Fruit fly (Drosophila melanogaster) whole organism: ENCODE data around the gene Ir68b.

Experiments used
- CG8478 ChIP-seq: fragments of >200 bp; optimal IDR thresholded peaks from 2 replicates; lab custom pipeline; 2018; ENCODE audit warnings: inconsistent platforms
- Dll ChIP-seq: fragments of >200 bp; optimal IDR thresholded peaks from 2 replicates; lab custom pipeline; 2017
- EcR ChIP-seq, 2 experiments: fragments of >200 bp; optimal IDR thresholded peaks; 2 replicates each; lab custom pipeline; 2017; ENCODE audit warnings: missing biosample characterization in 2 of 2, missing genetic modification characterization in 2 of 2, missing genetic modification reagents in 2 of 2
- pan ChIP-seq: fragments of >200 bp; optimal IDR thresholded peaks from 2 replicates; lab custom pipeline; 2017
- psq ChIP-seq: fragments of >200 bp; optimal IDR thresholded peaks from 2 replicates; lab custom pipeline; 2017
- usp ChIP-seq: fragments of >200 bp; optimal IDR thresholded peaks from 2 replicates; lab custom pipeline; 2017; ENCODE audit warnings: missing biosample characterization, missing genetic modification characterization, mixed read lengths

Gene Ir68b

DNA sequence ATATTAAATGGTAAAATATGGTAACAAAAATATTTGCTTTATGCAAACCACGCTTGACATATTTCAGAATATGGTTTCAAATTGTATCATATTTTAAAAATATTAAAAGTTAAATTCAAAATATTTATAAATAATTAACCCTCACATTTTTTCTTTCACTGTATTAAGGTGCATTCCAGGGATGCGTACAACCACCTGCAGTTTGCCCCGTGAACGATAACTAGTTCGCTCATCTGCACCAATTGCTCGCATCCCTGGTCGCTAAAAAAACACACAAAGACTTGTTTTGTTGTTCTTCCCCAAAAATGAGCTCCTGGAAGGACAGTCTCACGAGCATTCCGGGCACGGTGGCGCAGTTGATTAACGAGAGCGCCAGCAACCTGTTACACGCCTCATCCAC is 4.7 kb upstream of the Ir68b start, which contains the start of gene DEF8:
Gene DEF8 (plus strand): TSS at position 229 of the 400 bp plus-strand sequence.
- TF ChIP-seq CG8478 (no peak), Dll (no peak), usp (no peak), pan (lab: Kevin White, UChicago) (no peak), EcR (GFP tag; optimal IDR thresholded peaks at IDR 0.05; lab: Kevin White, UChicago) (no peak), psq (lab: Kevin White, UChicago) (no peak)

DNA sequence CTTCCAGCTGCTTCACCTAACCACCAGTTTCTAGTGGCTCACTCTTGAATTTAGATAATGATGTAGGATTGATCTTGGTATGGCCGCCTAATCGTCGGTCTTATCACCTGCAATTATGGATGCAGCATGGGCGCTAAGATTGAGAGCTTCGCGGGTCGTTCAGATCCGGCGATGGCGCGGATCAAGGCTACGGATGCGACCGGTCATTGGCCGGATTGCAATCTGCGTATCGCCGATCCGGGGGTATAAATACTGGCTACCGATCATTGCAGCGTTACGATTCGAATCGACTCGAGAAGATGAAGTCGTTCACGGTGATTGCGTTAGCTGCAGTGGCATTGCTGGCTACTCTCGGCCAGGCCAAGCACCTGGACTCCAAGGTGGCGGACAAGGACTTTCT is 1.9 kb upstream of the Ir68b start, which contains the start of gene Lsp2:
Gene Lsp2 (plus strand): TSS at position 283 of the 400 bp plus-strand sequence.
- TF ChIP-seq Dll (no peak), usp (no peak), EcR (GFP tag; optimal IDR thresholded peaks at IDR 0.05; lab: Kevin White, UChicago) (no peak), CG8478 (no peak), pan (lab: Kevin White, UChicago) (no peak), psq (lab: Kevin White, UChicago) (no peak)

DNA sequence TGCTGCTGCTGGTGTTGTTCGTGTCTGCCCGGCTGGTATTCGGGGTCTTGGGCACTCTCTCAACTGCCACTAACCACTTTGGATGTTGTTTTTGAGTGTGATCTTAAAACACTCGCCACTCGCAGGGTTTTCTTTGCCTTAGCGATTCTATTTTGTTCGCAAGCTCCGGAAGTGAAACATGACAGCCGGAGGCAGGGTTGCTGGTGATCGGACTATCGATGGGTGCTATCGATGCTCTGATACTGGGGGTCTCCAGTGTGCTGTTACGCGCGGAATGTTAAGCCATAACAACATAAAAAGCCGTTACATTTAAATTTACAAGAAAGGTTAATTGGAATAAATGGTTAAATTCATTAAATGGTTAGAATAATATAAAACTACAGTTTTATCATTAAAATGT is 2.2 kb downstream of the Ir68b start, which contains the start of gene yps:
Gene yps (minus strand): TSS at position 176 of the 400 bp plus-strand sequence.
- TF ChIP-seq Dll (no peak), pan (lab: Kevin White, UChicago) (no peak), CG8478 (no peak), EcR (GFP tag; optimal IDR thresholded peaks at IDR 0.05; lab: Kevin White, UChicago) (no peak), psq (lab: Kevin White, UChicago) (no peak), usp (no peak)

DNA sequence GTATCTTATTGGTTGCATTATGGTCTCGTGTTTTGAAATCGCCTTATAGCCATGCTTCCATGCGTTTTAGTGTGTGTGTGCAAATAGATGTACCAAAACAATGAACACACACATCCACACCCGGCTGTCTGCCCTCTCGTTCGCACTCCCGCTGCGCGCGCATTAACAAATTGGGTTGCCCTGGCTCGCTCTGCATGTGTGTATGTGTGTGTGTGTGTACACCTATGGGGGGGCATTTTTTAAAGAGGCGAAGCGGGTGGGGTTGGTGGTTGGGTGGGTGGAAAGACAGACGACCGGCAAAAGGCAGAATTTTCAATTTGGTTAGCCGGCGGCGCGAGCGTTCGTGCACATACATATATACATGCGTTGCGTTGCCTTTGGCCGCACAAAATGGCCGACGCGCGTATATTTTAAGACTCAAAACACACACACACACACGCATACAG is 3.0 kb downstream of the Ir68b start:
- TF ChIP-seq CG8478 (no peak), EcR (GFP tag; optimal IDR thresholded peaks at IDR 0.05; lab: Kevin White, UChicago) (no peak), Dll (no peak), psq (lab: Kevin White, UChicago) (no peak), usp (no peak), pan (lab: Kevin White, UChicago) (no peak)

DNA sequence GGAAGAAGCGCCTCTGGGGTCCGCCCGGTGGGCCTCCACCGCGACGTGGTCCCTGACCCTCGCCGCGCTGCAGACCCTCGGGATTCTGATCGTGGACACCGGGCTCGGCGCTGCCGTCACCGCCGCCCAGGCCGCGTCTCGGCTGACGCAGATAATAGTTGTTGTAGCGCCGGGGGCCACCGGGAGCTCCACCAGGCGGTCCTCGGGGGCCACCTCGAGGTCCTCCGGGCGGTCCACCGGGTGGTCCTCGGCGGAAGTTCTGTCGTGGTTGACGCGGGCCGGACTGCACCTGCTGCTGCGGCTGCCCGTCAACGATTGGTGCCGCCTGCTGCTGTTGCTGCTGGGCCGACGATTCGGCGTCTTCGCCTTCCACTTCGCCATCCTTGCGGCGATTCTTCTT is 4.3 kb downstream of the Ir68b start:
- TF ChIP-seq Dll (no peak), EcR (GFP tag; optimal IDR thresholded peaks at IDR 0.05; lab: Kevin White, UChicago) (no peak), CG8478 (no peak), usp (no peak), pan (lab: Kevin White, UChicago) (no peak), psq (lab: Kevin White, UChicago) (no peak)

DNA sequence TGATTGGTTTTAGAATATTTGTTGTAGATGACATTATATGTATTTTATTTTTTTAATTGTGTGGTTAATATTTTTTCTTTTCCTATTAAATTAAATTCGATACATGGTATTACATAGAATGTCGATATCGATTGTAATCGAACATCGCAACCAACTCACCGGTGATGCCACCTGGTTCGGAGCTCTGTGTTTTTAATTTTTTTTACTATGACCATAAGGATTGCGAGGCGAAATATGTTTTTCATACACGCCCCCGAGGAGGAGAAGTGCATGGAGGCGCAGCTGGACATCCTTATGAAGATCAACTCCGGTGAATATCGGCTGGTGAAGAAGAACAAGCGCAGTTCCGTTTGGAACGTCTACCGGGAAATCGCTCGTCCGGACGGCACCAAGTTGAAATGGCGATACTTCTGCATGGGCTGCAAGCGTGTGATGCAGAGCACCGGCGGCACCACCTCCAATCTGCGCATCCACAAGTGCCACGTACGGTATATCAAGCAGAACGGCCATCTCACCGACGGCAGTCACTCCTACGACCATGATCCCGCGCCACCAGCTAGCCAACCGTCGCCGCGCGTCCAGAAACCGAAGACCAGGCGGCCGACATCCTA is 7.2 kb downstream of the Ir68b start, which contains the start of gene CG11560:
Gene CG11560 (plus strand): TSS at position 145 of the 611 bp plus-strand sequence.
- TF ChIP-seq usp, result no peak
- no peak for TF ChIP-seq CG8478
- TF ChIP-seq EcR (GFP tag; optimal IDR thresholded peaks at IDR 0.05; lab: Kevin White, UChicago), result no peak
- TF ChIP-seq pan (lab: Kevin White, UChicago), result no peak
- TF ChIP-seq Dll, result no peak
- no peak for TF ChIP-seq psq (lab: Kevin White, UChicago)

DNA sequence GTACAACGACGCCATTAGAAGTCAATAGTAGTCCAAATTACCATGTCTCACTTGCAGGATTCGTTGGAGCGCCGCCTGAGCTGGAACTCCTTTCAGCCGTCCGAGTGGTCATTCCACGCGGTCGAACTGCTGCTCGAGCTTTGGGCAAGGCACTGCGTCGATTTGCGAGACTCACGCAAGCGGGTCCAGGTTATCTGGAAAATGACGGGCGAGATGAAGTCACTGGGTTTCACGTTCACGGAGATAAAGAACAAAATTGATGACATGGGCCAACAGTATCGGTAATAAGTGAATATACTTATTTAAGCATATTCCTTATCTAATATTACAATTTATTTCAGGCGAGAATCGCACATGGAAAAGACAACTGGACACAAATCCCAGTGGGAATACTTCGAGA is 8.6 kb downstream of the Ir68b start:
- TF ChIP-seq pan (lab: Kevin White, UChicago), result no peak
- TF ChIP-seq CG8478, result no peak
- TF ChIP-seq Dll, result no peak
- TF ChIP-seq EcR (GFP tag; optimal IDR thresholded peaks at IDR 0.05; lab: Kevin White, UChicago), result no peak
- no peak for TF ChIP-seq usp
- TF ChIP-seq psq (lab: Kevin White, UChicago), result no peak

DNA sequence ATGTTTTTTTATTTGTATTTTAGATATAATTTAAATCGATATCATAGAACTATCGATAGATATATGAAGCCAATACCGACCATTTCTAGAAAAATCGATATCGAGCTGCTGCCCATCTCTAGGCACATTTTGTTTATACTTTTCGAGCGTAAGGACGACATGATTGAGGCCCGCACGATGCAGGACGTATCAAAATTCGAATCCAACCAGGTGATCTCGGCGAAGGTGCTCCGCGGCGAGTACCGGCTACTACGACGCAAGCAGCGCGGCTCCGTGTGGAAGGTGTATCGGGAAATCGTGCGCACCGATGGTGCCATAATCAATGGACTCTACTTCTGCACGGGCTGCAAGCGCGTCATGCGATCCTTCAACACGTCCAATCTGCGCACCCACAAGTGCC is 9.0 kb downstream of the Ir68b start, which contains the start of gene ssp:
Gene ssp (plus strand): TSS at position 102 of the 400 bp plus-strand sequence.
- no peak for TF ChIP-seq psq (lab: Kevin White, UChicago)
- no peak for TF ChIP-seq EcR (GFP tag; optimal IDR thresholded peaks at IDR 0.05; lab: Kevin White, UChicago)
- TF ChIP-seq pan (lab: Kevin White, UChicago), result no peak
- TF ChIP-seq usp, result no peak
- TF ChIP-seq CG8478, result no peak
- no peak for TF ChIP-seq Dll

DNA sequence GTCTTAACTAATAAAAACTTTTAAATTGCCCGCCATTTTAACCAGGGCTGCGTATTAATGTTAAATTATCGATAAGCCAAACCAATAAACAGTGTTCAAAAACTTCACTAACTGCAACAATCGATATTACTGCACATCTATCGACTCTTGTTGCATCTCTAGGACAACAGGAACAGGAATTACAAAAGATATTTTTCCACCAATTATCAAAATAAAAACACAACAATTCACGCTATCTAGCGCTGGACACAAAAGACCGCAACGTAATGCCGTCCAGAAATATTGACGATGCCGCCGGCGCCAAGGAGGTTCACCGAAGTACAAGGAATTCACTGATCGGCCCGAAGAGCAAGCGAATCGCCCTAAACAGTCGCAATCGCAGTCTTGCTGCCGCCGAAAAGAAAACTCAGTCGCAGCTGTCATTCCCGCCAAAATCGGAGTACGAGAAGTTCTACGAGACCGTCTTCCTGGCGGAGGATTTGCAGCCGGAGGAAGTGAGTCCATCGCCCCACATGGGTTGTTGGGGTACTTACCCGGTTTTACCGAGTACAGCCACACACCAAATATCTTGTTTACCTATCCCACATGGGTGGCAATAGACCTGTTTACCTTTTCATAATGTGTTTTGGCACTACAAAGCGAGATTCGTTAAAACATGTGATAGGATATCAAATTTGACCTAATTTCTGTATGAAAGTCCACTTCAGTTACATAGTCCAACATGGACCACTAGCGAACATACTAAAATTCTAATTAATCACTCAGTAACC is 11.0 kb downstream of the Ir68b start, which contains the start of gene vers:
Gene vers (plus strand): TSS at position 136 of the 770 bp plus-strand sequence.
- TF ChIP-seq EcR (GFP tag; optimal IDR thresholded peaks at IDR 0.05; lab: Kevin White, UChicago) (no peak), psq (lab: Kevin White, UChicago) (no peak), pan (lab: Kevin White, UChicago) (no peak), usp (no peak), Dll (no peak), CG8478 (no peak)

DNA sequence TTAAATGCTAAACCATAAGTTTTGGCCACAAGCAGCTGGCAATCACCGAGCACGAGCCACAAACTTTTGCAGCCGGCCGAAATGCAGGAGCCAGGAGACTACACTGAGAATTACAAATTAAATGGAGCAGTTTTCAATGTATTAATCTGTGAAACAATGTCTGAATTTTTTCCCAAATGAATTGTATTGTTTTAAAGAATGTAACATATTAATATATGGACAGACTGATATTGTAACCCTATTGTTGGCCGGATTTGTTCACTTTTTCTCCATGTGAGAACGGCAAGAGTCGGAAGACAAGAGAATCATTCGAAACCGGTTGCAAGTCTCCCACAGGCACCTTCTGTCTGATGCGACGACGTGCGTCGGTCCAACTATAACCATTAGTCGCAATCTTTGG is 12.1 kb downstream of the Ir68b start:
- TF ChIP-seq Dll, result no peak

DNA sequence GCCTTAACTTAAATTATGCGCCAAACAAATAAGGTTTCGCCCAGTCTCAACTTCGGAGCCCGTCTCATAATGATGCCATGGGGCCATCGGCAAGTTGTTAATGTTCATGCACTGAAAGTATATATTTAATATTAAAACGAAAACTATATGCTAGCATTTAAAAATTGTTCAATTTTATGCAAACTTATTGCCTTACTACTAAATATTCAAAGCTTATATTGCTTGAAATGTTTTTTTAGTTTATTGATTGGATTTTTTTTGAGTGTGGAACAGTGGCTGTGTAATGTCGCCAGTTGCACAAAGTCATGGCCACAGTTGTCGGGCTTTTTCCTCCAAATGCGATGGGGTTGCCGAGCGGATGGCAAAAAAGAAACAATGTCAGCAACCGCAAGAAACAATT is 13.0 kb downstream of the Ir68b start:
- TF ChIP-seq usp, result no peak
- TF ChIP-seq pan (lab: Kevin White, UChicago), result no peak
- TF ChIP-seq Dll, result no peak
- no peak for TF ChIP-seq psq (lab: Kevin White, UChicago)
- no peak for TF ChIP-seq EcR (GFP tag; optimal IDR thresholded peaks at IDR 0.05; lab: Kevin White, UChicago)
- TF ChIP-seq CG8478, result no peak

DNA sequence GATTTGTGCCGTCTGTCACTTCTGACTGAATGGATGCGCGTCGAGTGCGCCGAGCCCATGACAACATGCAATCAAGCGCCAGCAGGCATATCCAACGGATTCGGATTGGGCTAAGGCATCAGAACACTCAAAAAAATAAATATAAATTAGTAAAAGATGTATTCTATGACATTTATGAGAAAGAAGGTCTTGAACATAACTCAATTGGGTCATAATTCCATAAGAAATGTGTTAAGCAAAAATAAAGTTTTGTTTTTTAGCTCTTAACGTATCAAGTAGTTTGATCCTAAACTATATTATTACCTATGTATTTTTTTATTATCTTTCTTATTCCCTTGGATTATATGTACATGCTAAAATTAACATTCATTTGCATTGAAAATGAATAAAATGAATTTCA is 13.6 kb downstream of the Ir68b start:
- no peak for TF ChIP-seq CG8478

DNA sequence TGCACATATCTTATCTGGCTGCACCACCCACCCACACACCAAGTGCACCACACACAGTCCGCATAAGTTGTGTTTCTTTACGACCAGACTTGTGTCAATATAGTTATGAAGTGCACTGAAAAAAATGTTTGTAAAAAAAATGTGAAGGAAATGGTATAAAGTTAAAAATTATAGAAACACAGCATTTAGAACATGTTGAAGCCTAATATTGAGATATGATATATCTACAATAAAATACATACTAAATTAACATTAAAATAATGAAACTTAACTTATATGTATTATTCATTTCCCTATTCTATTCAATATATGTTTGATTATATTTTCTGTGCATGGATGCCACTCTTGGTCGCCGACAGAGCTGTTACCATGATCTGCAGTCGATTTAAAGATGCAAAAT is 14.2 kb downstream of the Ir68b start:
- TF ChIP-seq pan (lab: Kevin White, UChicago) (no peak), CG8478 (no peak), usp (no peak), psq (lab: Kevin White, UChicago) (no peak), Dll (no peak), EcR (GFP tag; optimal IDR thresholded peaks at IDR 0.05; lab: Kevin White, UChicago) (no peak)
